Worm (Caenorhabditis elegans) whole organism, L4 larva: ENCODE data around the gene T07F10.5.

Source experiments
- R02D3.7 ChIP-seq: fragments of 150-350 bp; sonication (generic microtip); optimal IDR thresholded peaks from 3 replicates; lab custom pipeline; 2014; ENCODE audit warnings: missing biosample characterization, missing genetic modification characterization
- T26A8.4 ChIP-seq: fragments of 200-800 bp; sonication (Bioruptor generic); IDR thresholded peaks from 2 replicates; pipeline ENCODE4 v1.3.6; 2022; ENCODE audit warnings: missing genetic modification characterization, missing compliant biosample characterization
- Y48G9A.11 ChIP-seq: fragments of 200-800 bp; sonication (Bioruptor generic); IDR thresholded peaks from 2 replicates; pipeline ENCODE4 v1.3.6; 2022; ENCODE audit warnings: missing genetic modification reagents, missing genetic modification characterization, missing compliant biosample characterization
- Y5F2A.4 ChIP-seq: fragments of 200-800 bp; sonication (Bioruptor generic); optimal IDR thresholded peaks from 2 replicates; lab custom pipeline; 2018; ENCODE audit warnings: mild to moderate bottlenecking, missing genetic modification characterization, missing compliant biosample characterization
- Y75B8A.6 ChIP-seq: fragments of 200-800 bp; sonication (Bioruptor generic); IDR thresholded peaks from 2 replicates; pipeline ENCODE4 v1.3.6; 2022; ENCODE audit warnings: missing genetic modification reagents, missing genetic modification characterization, missing compliant biosample characterization
- ZK337.2 ChIP-seq: fragments of 200-800 bp; sonication (Bioruptor generic); IDR thresholded peaks from 2 replicates; pipeline ENCODE4 v1.3.6; 2022; ENCODE audit warnings: missing genetic modification reagents, missing genetic modification characterization, missing compliant biosample characterization
- aha-1 ChIP-seq: fragments of 150-350 bp; peaks from one replicate; lab custom pipeline; 2014; ENCODE audit warnings: missing biosample characterization, missing genetic modification characterization
- aly-2 ChIP-seq: sonication (generic microtip); optimal IDR thresholded peaks from 2 replicates; lab custom pipeline; 2018; ENCODE audit warnings: missing biosample characterization, missing genetic modification characterization
- ama-1 ChIP-seq: fragments of 150-350 bp; optimal IDR thresholded peaks from 2 replicates; lab custom pipeline; 2014; ENCODE audit warnings: inconsistent platforms, mixed read lengths
- ceh-44 ChIP-seq: fragments of 200-800 bp; sonication (Bioruptor generic); IDR thresholded peaks from 2 replicates; pipeline ENCODE4 v1.3.6; 2022; ENCODE audit warnings: missing genetic modification reagents, missing genetic modification characterization, missing compliant biosample characterization
- ctbp-1 ChIP-seq: fragments of 200-800 bp; sonication (Bioruptor generic); IDR thresholded peaks from 2 replicates; pipeline ENCODE4 v1.3.6; 2022; ENCODE audit warnings: missing genetic modification reagents, missing genetic modification characterization, missing compliant biosample characterization
- daf-16 ChIP-seq, 3 experiments: sonication (generic microtip); optimal IDR thresholded peaks; 2 replicates each; lab custom pipeline; 2016 to 2017; ENCODE audit warnings: missing genetic modification characterization in 3 of 3, missing genetic modification reagents in 3 of 3, mild to moderate bottlenecking in 2 of 3, missing compliant biosample characterization in 2 of 3, missing biosample characterization in 1 of 3, moderate library complexity in 1 of 3
- daf-8 ChIP-seq: fragments of 200-800 bp; sonication (Bioruptor generic); IDR thresholded peaks from 2 replicates; pipeline ENCODE4 v1.3.6; 2022; ENCODE audit warnings: missing genetic modification characterization, missing compliant biosample characterization
- dmd-6 ChIP-seq: fragments of 200-800 bp; sonication (Bioruptor generic); IDR thresholded peaks from 2 replicates; pipeline ENCODE4 v1.3.6; 2022; ENCODE audit warnings: missing genetic modification reagents, missing genetic modification characterization, missing compliant biosample characterization
- dmd-8 ChIP-seq: fragments of 200-800 bp; sonication (Bioruptor generic); IDR thresholded peaks from 2 replicates; pipeline ENCODE4 v1.3.6; 2022; ENCODE audit warnings: missing genetic modification characterization, missing compliant biosample characterization
- duxl-1 ChIP-seq: sonication (generic microtip); optimal IDR thresholded peaks from 2 replicates; lab custom pipeline; 2016; ENCODE audit warnings: mild to moderate bottlenecking, missing genetic modification characterization, moderate library complexity, missing compliant biosample characterization; ENCODE audit not compliant: poor library complexity
- fos-1 ChIP-seq: fragments of 150-350 bp; optimal IDR thresholded peaks from 2 replicates; lab custom pipeline; 2014; ENCODE audit warnings: missing biosample characterization, missing genetic modification characterization
- hif-1 ChIP-seq, 2 experiments: sonication (generic microtip); optimal IDR thresholded peaks; 2 replicates each; lab custom pipeline; 2016 to 2017; ENCODE audit warnings: missing compliant biosample characterization in 2 of 2, missing genetic modification characterization in 2 of 2, missing genetic modification reagents in 2 of 2, missing genotype in 2 of 2, mild to moderate bottlenecking in 1 of 2
- hlh-30 ChIP-seq: sonication (generic microtip); optimal IDR thresholded peaks from 2 replicates; lab custom pipeline; 2017; ENCODE audit warnings: antibody characterized with exemption, mild to moderate bottlenecking, missing genetic modification characterization, missing compliant biosample characterization; ENCODE audit not compliant: insufficient read depth
- hmg-1.1 ChIP-seq: fragments of 200-800 bp; sonication (Bioruptor generic); IDR thresholded peaks from 2 replicates; pipeline ENCODE4 v1.3.6; 2022; ENCODE audit warnings: missing genetic modification reagents, missing genetic modification characterization, missing compliant biosample characterization
- lim-7 ChIP-seq: fragments of 200-800 bp; sonication (Bioruptor generic); IDR thresholded peaks from 2 replicates; pipeline ENCODE4 v1.3.6; 2022; ENCODE audit warnings: missing genetic modification characterization, missing compliant biosample characterization
- lin-13 ChIP-seq: fragments of 150-350 bp; optimal IDR thresholded peaks from 2 replicates; lab custom pipeline; 2014; ENCODE audit warnings: missing biosample characterization, missing genetic modification reagents, missing genetic modification characterization
- madf-5 ChIP-seq, 2 experiments: fragments of 200-800 bp; sonication (Bioruptor generic); IDR thresholded peaks; 2 replicates each; pipeline ENCODE4 v1.3.6; 2022; ENCODE audit warnings: missing compliant biosample characterization in 2 of 2, missing genetic modification characterization in 2 of 2
- madf-9 ChIP-seq: fragments of 200-800 bp; sonication (Bioruptor generic); conservative IDR thresholded peaks from 2 replicates; pipeline ENCODE4 v1.3.6; 2022; ENCODE audit warnings: missing genetic modification reagents, missing genetic modification characterization, missing compliant biosample characterization
- mes-2 ChIP-seq: sonication (generic microtip); optimal IDR thresholded peaks from 2 replicates; lab custom pipeline; 2016; ENCODE audit warnings: missing genotype, mild to moderate bottlenecking, missing genetic modification characterization, missing compliant biosample characterization; ENCODE audit not compliant: poor library complexity, severe bottlenecking
- nhr-102 ChIP-seq: sonication (generic microtip); optimal IDR thresholded peaks from 2 replicates; lab custom pipeline; 2016; ENCODE audit warnings: mild to moderate bottlenecking, missing genetic modification characterization, moderate library complexity, missing compliant biosample characterization
- nhr-28 ChIP-seq: fragments of 150-350 bp; optimal IDR thresholded peaks from 2 replicates; lab custom pipeline; 2014; ENCODE audit warnings: missing biosample characterization, missing genetic modification characterization
- nhr-41 ChIP-seq: fragments of 200-800 bp; sonication (Bioruptor generic); IDR thresholded peaks from 2 replicates; pipeline ENCODE4 v1.3.6; 2022; ENCODE audit warnings: missing genetic modification reagents, missing genetic modification characterization, missing compliant biosample characterization
- nhr-6 ChIP-seq: fragments of 150-350 bp; optimal IDR thresholded peaks from 2 replicates; lab custom pipeline; 2014; ENCODE audit warnings: missing biosample characterization, missing genetic modification characterization
- nhr-76 ChIP-seq: fragments of 150-350 bp; optimal IDR thresholded peaks from 2 replicates; lab custom pipeline; 2014; ENCODE audit warnings: missing biosample characterization, missing genetic modification characterization
- pha-4 ChIP-seq, 2 experiments: fragments of 150-350 bp in 1 of 2; fragments of 200-800 bp in 1 of 2; sonication (Bioruptor generic) in 1 of 2; IDR thresholded peaks in 1 of 2; optimal IDR thresholded peaks in 1 of 2; 2 replicates each; pipeline versions ENCODE4 v1.3.6 to Lab custom; 2014 to 2022; ENCODE audit warnings: missing genetic modification characterization in 2 of 2, missing genetic modification reagents in 2 of 2, missing biosample characterization in 1 of 2, missing compliant biosample characterization in 1 of 2
- php-3 ChIP-seq: fragments of 200-800 bp; sonication (Bioruptor generic); IDR thresholded peaks from 2 replicates; pipeline ENCODE4 v1.3.6; 2022; ENCODE audit warnings: missing genetic modification reagents, missing genetic modification characterization, missing compliant biosample characterization
- pqm-1 ChIP-seq: sonication (generic microtip); optimal IDR thresholded peaks from 2 replicates; lab custom pipeline; 2017; ENCODE audit warnings: missing biosample characterization, missing genetic modification characterization
- saeg-2 ChIP-seq: fragments of 200-800 bp; sonication (Bioruptor generic); IDR thresholded peaks from 2 replicates; pipeline ENCODE4 v1.3.6; 2022; ENCODE audit warnings: missing genetic modification reagents, missing genetic modification characterization, missing compliant biosample characterization
- set-16 ChIP-seq: fragments of 200-800 bp; sonication (Bioruptor generic); IDR thresholded peaks from 2 replicates; pipeline ENCODE4 v1.3.6; 2022; ENCODE audit warnings: missing genetic modification reagents, missing genetic modification characterization, missing compliant biosample characterization
- skn-1 ChIP-seq: fragments of 150-350 bp; optimal IDR thresholded peaks from 2 replicates; lab custom pipeline; 2014; ENCODE audit warnings: missing biosample characterization, missing genetic modification characterization
- snpc-4 ChIP-seq: fragments of 150-350 bp; optimal IDR thresholded peaks from 2 replicates; lab custom pipeline; 2014; ENCODE audit warnings: missing biosample characterization, missing genetic modification characterization
- tra-1 ChIP-seq: fragments of 200-800 bp; sonication (Bioruptor generic); IDR thresholded peaks from 2 replicates; pipeline ENCODE4 v1.3.6; 2022; ENCODE audit warnings: missing genetic modification reagents, missing genetic modification characterization, missing compliant biosample characterization
- unc-130 ChIP-seq: sonication (generic microtip); optimal IDR thresholded peaks from 2 replicates; lab custom pipeline; 2016; ENCODE audit warnings: missing genetic modification reagents, missing genetic modification characterization, missing compliant biosample characterization
- vab-7 ChIP-seq: fragments of 200-800 bp; sonication (Bioruptor generic); IDR thresholded peaks from 2 replicates; pipeline ENCODE4 v1.3.6; 2022; ENCODE audit warnings: missing genetic modification reagents, missing genetic modification characterization, missing compliant biosample characterization
- zfp-2 ChIP-seq: sonication (generic microtip); optimal IDR thresholded peaks from 2 replicates; lab custom pipeline; 2016; ENCODE audit warnings: mild to moderate bottlenecking, missing genetic modification characterization, missing compliant biosample characterization
- zfp-3 ChIP-seq: fragments of 200-800 bp; sonication (Bioruptor generic); conservative IDR thresholded peaks from 2 replicates; pipeline ENCODE4 v1.3.6; 2022; ENCODE audit warnings: missing genetic modification reagents, missing genetic modification characterization, missing compliant biosample characterization
- ztf-11 ChIP-seq: fragments of 150-350 bp; optimal IDR thresholded peaks from 2 replicates; lab custom pipeline; 2014; ENCODE audit warnings: missing biosample characterization, missing genetic modification characterization
- ztf-7 ChIP-seq: fragments of 150-350 bp; optimal IDR thresholded peaks from 2 replicates; lab custom pipeline; 2014; ENCODE audit warnings: missing biosample characterization, missing genetic modification characterization

The T07F10.5 gene

DNA sequence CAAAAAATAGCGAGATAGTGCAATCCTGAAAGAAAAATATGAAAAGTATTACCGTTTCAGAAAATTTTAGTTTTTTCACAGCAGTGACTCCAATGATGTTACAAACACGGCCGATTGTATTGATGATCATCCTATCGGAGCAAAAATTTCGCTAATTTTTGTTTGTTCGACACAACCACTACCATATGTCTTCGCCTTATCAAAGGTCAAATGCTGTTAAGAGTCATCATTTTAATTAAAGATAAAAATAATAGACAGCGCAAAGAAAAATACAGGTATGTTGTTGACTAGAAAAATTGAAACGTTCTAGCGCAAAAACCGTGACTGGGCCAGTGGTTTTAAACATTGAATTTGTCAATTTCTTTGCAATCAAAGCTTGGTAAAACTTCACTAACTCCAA lies 13.4 kb upstream of the T07F10.5 start:
- TF ChIP-seq ztf-7 (no peak), daf-16 (GFP tag; optimal IDR thresholded peaks at IDR 0.05; lab: Kevin White, UChicago) (no peak), daf-16 (tag; optimal IDR thresholded peaks at IDR 0.05; lab: Kevin White, UChicago) (peak; percentile 66), lim-7 (GFP tag; lab: Robert Waterston, UW) (no peak), daf-8 (GFP tag; lab: Robert Waterston, UW) (no peak), nhr-28 (tag; lab: Kevin White, UChicago) (peak; percentile 74), nhr-6 (tag; lab: Kevin White, UChicago) (peak; percentile 96), pqm-1 (tag; lab: Kevin White, UChicago) (peak; percentile 42), T26A8.4 (no peak), php-3 (GFP tag; lab: Robert Waterston, UW) (no peak), dmd-6 (peak; percentile 36; the same call in 1 of the 2 replicates)

DNA sequence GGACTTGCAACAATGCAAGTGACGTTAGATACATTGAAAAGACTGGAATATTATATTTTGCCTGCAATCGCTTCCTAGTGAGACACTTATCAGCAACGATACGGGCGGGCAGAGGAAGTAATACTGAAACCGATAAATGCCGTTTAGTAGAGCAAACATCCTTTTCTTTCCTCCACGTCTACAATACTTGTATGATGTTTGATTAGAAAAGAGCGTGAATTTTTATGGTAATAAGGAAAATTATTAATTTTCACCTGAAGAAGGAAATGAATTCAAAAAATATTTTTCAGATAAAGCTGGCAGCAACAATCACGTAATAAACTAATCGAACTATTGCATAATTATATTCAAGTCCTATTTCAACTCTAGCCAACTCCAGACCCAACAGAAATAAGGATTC lies 10.9 kb upstream of the T07F10.5 start, which contains the start of gene C44H9.7:
C44H9.7 (minus strand) TSS at position 101 of the 400 bp plus-strand sequence.
- TF ChIP-seq ZK337.2 (no peak), zfp-3 (GFP tag; lab: Robert Waterston, UW) (no peak), nhr-102 (tag; lab: Kevin White, UChicago) (no peak), nhr-41 (GFP tag; lab: Robert Waterston, UW) (no peak), R02D3.7 (tag; lab: Kevin White, UChicago) (no peak), ztf-11 (tag; lab: Kevin White, UChicago) (no peak), mes-2 (tag; lab: Kevin White, UChicago) (no peak), nhr-76 (no peak), saeg-2 (no peak), pha-4 (GFP tag; IDR thresholded peaks at IDR 0.05; lab: Robert Waterston, UW) (no peak), pha-4 (tag; optimal IDR thresholded peaks at IDR 0.05; lab: Kevin White, UChicago) (no peak), fos-1 (tag; lab: Kevin White, UChicago) (no peak), pqm-1 (tag; lab: Kevin White, UChicago) (no peak), hif-1 (tag; optimal IDR thresholded peaks at IDR 0.05; lab: Kevin White, UChicago) (no peak), duxl-1 (no peak), tra-1 (GFP tag; lab: Robert Waterston, UW) (no peak), Y48G9A.11 (no peak), set-16 (GFP tag; lab: Robert Waterston, UW) (no peak), unc-130 (GFP tag; lab: Kevin White, UChicago) (no peak)
- TF ChIP-seq, all 104 proteins: peak for 0

DNA sequence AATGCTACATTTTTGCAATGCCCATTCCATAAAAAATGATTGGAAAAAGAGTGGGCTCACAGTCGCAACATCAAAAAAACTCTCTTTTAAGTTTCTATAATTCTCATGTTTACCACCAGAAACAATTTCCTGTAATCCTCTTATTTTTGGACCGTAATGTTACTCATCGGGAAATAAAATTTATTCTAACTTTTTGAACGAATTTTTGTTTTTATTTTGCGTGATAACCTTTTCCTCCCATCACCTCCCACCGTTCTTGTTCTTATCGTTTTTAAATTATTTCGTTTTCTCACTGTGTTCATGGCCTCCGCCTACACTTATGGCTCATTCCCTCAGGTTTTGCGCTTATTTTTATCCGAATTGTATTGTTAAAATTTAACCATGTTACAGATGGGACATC lies 6.6 kb upstream of the T07F10.5 start, which contains the start of gene anp-1:
anp-1 (plus strand) TSS at position 301 of the 400 bp plus-strand sequence.
- TF ChIP-seq madf-5 (GFP tag; IDR thresholded peaks at IDR 0.05; lab: Robert Waterston, UW) (no peak), ctbp-1 (GFP tag; lab: Robert Waterston, UW) (no peak), aly-2 (tag; lab: Kevin White, UChicago) (no peak), vab-7 (no peak), saeg-2 (no peak), Y75B8A.6 (no peak), madf-9 (GFP tag; lab: Robert Waterston, UW) (no peak), unc-130 (GFP tag; lab: Kevin White, UChicago) (no peak), snpc-4 (tag; lab: Kevin White, UChicago) (no peak), aha-1 (tag; lab: Kevin White, UChicago) (no peak), hmg-1.1 (GFP tag; lab: Robert Waterston, UW) (no peak), ceh-44 (GFP tag; lab: Robert Waterston, UW) (no peak), ama-1 (lab: Kevin White, UChicago) (no peak), hlh-30 (no peak), dmd-8 (GFP tag; lab: Robert Waterston, UW) (no peak), lin-13 (GFP tag; lab: Kevin White, UChicago) (no peak), Y5F2A.4 (GFP tag; lab: Kevin White, UChicago) (no peak), zfp-2 (no peak), zfp-3 (GFP tag; lab: Robert Waterston, UW) (no peak), skn-1 (tag; lab: Kevin White, UChicago) (no peak)
